Fruit fly (Drosophila melanogaster): ENCODE data around the gene CG15561.

The CG15561 gene

dm6 chr3R:31254808-31255207, 39.1 kb upstream of the CG15561 start, which contains the start of the genes CG1750 and spn-F (continued):
- TF ChIP-seq org-1 (GFP tag; optimal IDR thresholded peaks at IDR 0.05): no peak
- peak; percentile 75 for TF ChIP-seq CG9797 (GFP tag; optimal IDR thresholded peaks at IDR 0.05)
- no peak for TF ChIP-seq dmrt11E (tag; optimal IDR thresholded peaks at IDR 0.05)
- no peak for TF ChIP-seq CG12236 (GFP tag; optimal IDR thresholded peaks at IDR 0.05)
- no peak for TF ChIP-seq CG33213 (GFP tag; optimal IDR thresholded peaks at IDR 0.05)
- no peak for TF ChIP-seq ato (GFP tag; IDR thresholded peaks at IDR 0.05; ENCODE audit: partially characterized antibody)
- no peak for TF ChIP-seq CG13775 (GFP tag; optimal IDR thresholded peaks at IDR 0.05)
- TF ChIP-seq CG4424 (GFP tag; optimal IDR thresholded peaks at IDR 0.05): no peak
- TF ChIP-seq Rx (GFP tag; IDR thresholded peaks at IDR 0.05): no peak
- TF ChIP-seq scrt (GFP tag; optimal IDR thresholded peaks at IDR 0.05): peak; percentile 91
- TF ChIP-seq grau (tag; optimal IDR thresholded peaks at IDR 0.05): no peak
- no peak for TF ChIP-seq twi (tag; optimal IDR thresholded peaks at IDR 0.05)
- TF ChIP-seq pzg (GFP tag; optimal IDR thresholded peaks at IDR 0.05): peak; percentile 61
- no peak for TF ChIP-seq dan (GFP tag; IDR thresholded peaks at IDR 0.05)
- no peak for TF ChIP-seq CG8281 (tag; optimal IDR thresholded peaks at IDR 0.05)
- TF ChIP-seq ERR (GFP tag; optimal IDR thresholded peaks at IDR 0.05): no peak
- TF ChIP-seq CG16779 (GFP tag; IDR thresholded peaks at IDR 0.05): no peak
- TF ChIP-seq tap (tag; optimal IDR thresholded peaks at IDR 0.05): no peak
- no peak for TF ChIP-seq zen (tag; optimal IDR thresholded peaks at IDR 0.05)
- TF ChIP-seq Hmx (GFP tag; optimal IDR thresholded peaks at IDR 0.05): no peak
- no peak for TF ChIP-seq Trl (optimal IDR thresholded peaks at IDR 0.05)
- TF ChIP-seq Trl (GFP tag; optimal IDR thresholded peaks at IDR 0.05): no peak
- no peak for TF ChIP-seq Optix (GFP tag; IDR thresholded peaks at IDR 0.05)
- TF ChIP-seq CG10209 (GFP tag; optimal IDR thresholded peaks at IDR 0.05): no peak
- TF ChIP-seq Myb (GFP tag; optimal IDR thresholded peaks at IDR 0.05): no peak
- TF ChIP-seq crp (GFP tag; optimal IDR thresholded peaks at IDR 0.05): peak; percentile 81 to 95
- peak; percentile 2 for TF ChIP-seq kah (GFP tag; optimal IDR thresholded peaks at IDR 0.05)
- TF ChIP-seq CG3995 (GFP tag; optimal IDR thresholded peaks at IDR 0.05): peak; percentile 84
- no peak for TF ChIP-seq Vsx1 (GFP tag; optimal IDR thresholded peaks at IDR 0.05)
- no peak for TF ChIP-seq corto (GFP tag; optimal IDR thresholded peaks at IDR 0.05)
- no peak for TF ChIP-seq CG10959 (GFP tag; IDR thresholded peaks at IDR 0.05)
- TF ChIP-seq zf30C (GFP tag; optimal IDR thresholded peaks at IDR 0.05): no peak
- TF ChIP-seq CG42726 (GFP tag; IDR thresholded peaks at IDR 0.05; ENCODE audit: partially characterized antibody): no peak
- no peak for TF ChIP-seq CG1647 (GFP tag; optimal IDR thresholded peaks at IDR 0.05)
- TF ChIP-seq bbx (GFP tag; IDR thresholded peaks at IDR 0.05; ENCODE audit: partially characterized antibody): peak; percentile 48; the same call in 1 of the 2 replicates
- TF ChIP-seq jigr1 (GFP tag; IDR thresholded peaks at IDR 0.05): no peak
- peak; percentile 66 for TF ChIP-seq Elba2 (GFP tag; optimal IDR thresholded peaks at IDR 0.05)
- no peak for TF ChIP-seq CG17612 (GFP tag; IDR thresholded peaks at IDR 0.05)
- TF ChIP-seq vnd (GFP tag; IDR thresholded peaks at IDR 0.05; ENCODE audit: partially characterized antibody): no peak
- no peak for TF ChIP-seq ftz-f1 (GFP tag; optimal IDR thresholded peaks at IDR 0.05)
- 0 out of 3 replicates have a peak, but pooled peaks have one; percentile 30 for TF ChIP-seq HLH4C (GFP tag; IDR thresholded peaks at IDR 0.05; ENCODE audit: partially characterized antibody)
- TF ChIP-seq Hr39 (optimal IDR thresholded peaks at IDR 0.05): no peak
- no peak for TF ChIP-seq Doc2 (GFP tag; IDR thresholded peaks at IDR 0.05)
- TF ChIP-seq CG12942 (GFP tag; optimal IDR thresholded peaks at IDR 0.05): no peak
- peak; percentile 28 for TF ChIP-seq Sry-β (GFP tag; optimal IDR thresholded peaks at IDR 0.05)
- no peak for TF ChIP-seq sd (tag; optimal IDR thresholded peaks at IDR 0.05)
- TF ChIP-seq CG30403 (GFP tag; optimal IDR thresholded peaks at IDR 0.05): no peak
- TF ChIP-seq sens (GFP tag): peak; percentile 60
- TF ChIP-seq CG12219 (GFP tag; optimal IDR thresholded peaks at IDR 0.05): no peak
- TF ChIP-seq Poxn (GFP tag; IDR thresholded peaks at IDR 0.05): no peak
- TF ChIP-seq CG8944 (GFP tag; optimal IDR thresholded peaks at IDR 0.05): no peak
- TF ChIP-seq rib (GFP tag; IDR thresholded peaks at IDR 0.05): no peak
